Fruit fly (Drosophila melanogaster): ENCODE results near the gene CG9222.

CG9222 gene

dm6 chr2L:6082936-6083627 is 47.7 kb upstream of the CG9222 start:
- TF ChIP-seq CG32264 (GFP tag; optimal IDR thresholded peaks at IDR 0.05) (no peak), Rel (GFP tag; optimal IDR thresholded peaks at IDR 0.05) (no peak), Rel (tag; optimal IDR thresholded peaks at IDR 0.05) (peak; percentile 52), jim (GFP tag; optimal IDR thresholded peaks at IDR 0.05) (no peak), h (GFP tag; optimal IDR thresholded peaks at IDR 0.05) (peak; percentile 42), N (GFP tag; optimal IDR thresholded peaks at IDR 0.05) (no peak), Hr83 (GFP tag; optimal IDR thresholded peaks at IDR 0.05; ENCODE audit: poor library complexity, severe bottlenecking) (peak; percentile 34), CG9705 (GFP tag; optimal IDR thresholded peaks at IDR 0.05) (no peak), Hnf4 (GFP tag; optimal IDR thresholded peaks at IDR 0.05) (peak; percentile 15), pan (optimal IDR thresholded peaks at IDR 0.05) (no peak), sage (GFP tag; optimal IDR thresholded peaks at IDR 0.05) (no peak), Mio (GFP tag; optimal IDR thresholded peaks at IDR 0.05) (no peak), psq (GFP tag; optimal IDR thresholded peaks at IDR 0.05) (peak; percentile 35), brk (GFP tag; optimal IDR thresholded peaks at IDR 0.05) (peak; percentile 2), rgr (GFP tag; optimal IDR thresholded peaks at IDR 0.05) (peak; percentile 27), woc (GFP tag; optimal IDR thresholded peaks at IDR 0.05) (no peak), tai (GFP tag; optimal IDR thresholded peaks at IDR 0.05) (no peak), dmrt93B (GFP tag; optimal IDR thresholded peaks at IDR 0.05) (no peak), OdsH (GFP tag; optimal IDR thresholded peaks at IDR 0.05) (peak; percentile 29), lola (GFP tag; optimal IDR thresholded peaks at IDR 0.05) (no peak), Dif (GFP tag; optimal IDR thresholded peaks at IDR 0.05; ENCODE audit: partially characterized antibody) (peak; percentile 52), Hr78 (GFP tag; optimal IDR thresholded peaks at IDR 0.05) (no peak), Jra (GFP tag; optimal IDR thresholded peaks at IDR 0.05) (peak; percentile 49), Sp1 (GFP tag; optimal IDR thresholded peaks at IDR 0.05) (peak; percentile 16), Vsx2 (GFP tag; optimal IDR thresholded peaks at IDR 0.05; ENCODE audit: partially characterized antibody) (peak; percentile 30), br (GFP tag; optimal IDR thresholded peaks at IDR 0.05) (peak; percentile 57), Dfd (GFP tag; optimal IDR thresholded peaks at IDR 0.05) (no peak), dsf (GFP tag; optimal IDR thresholded peaks at IDR 0.05; ENCODE audit: borderline replicate concordance) (no peak), sv (GFP tag; optimal IDR thresholded peaks at IDR 0.05) (no peak), CrebA (GFP tag; optimal IDR thresholded peaks at IDR 0.05; ENCODE audit: borderline replicate concordance) (peak; percentile 62)

- TF ChIP-seq Sp1 (GFP tag; optimal IDR thresholded peaks at IDR 0.05) (no peak), jim (GFP tag; optimal IDR thresholded peaks at IDR 0.05) (no peak), Rel (GFP tag; optimal IDR thresholded peaks at IDR 0.05) (no peak), Rel (tag; optimal IDR thresholded peaks at IDR 0.05) (peak; percentile 49), Jra (GFP tag; optimal IDR thresholded peaks at IDR 0.05) (no peak), Mio (GFP tag; optimal IDR thresholded peaks at IDR 0.05) (no peak), Dfd (GFP tag; optimal IDR thresholded peaks at IDR 0.05) (no peak), CG9705 (GFP tag; optimal IDR thresholded peaks at IDR 0.05) (no peak), Hr78 (GFP tag; optimal IDR thresholded peaks at IDR 0.05) (no peak), CrebA (GFP tag; optimal IDR thresholded peaks at IDR 0.05; ENCODE audit: borderline replicate concordance) (no peak), psq (GFP tag; optimal IDR thresholded peaks at IDR 0.05) (no peak), Vsx2 (GFP tag; optimal IDR thresholded peaks at IDR 0.05; ENCODE audit: partially characterized antibody) (no peak), OdsH (GFP tag; optimal IDR thresholded peaks at IDR 0.05) (no peak), Hr83 (GFP tag; optimal IDR thresholded peaks at IDR 0.05; ENCODE audit: poor library complexity, severe bottlenecking) (peak; percentile 3), N (GFP tag; optimal IDR thresholded peaks at IDR 0.05) (no peak), dsf (GFP tag; optimal IDR thresholded peaks at IDR 0.05; ENCODE audit: borderline replicate concordance) (no peak), CG32264 (GFP tag; optimal IDR thresholded peaks at IDR 0.05) (no peak), sage (GFP tag; optimal IDR thresholded peaks at IDR 0.05) (no peak), h (GFP tag; optimal IDR thresholded peaks at IDR 0.05) (peak; percentile 9)
These were observed 46.1 kb upstream of the CG9222 start for dm6 chr2L:6084694-6085093.

dm6 chr2L:6085733-6086317 is 45.0 kb upstream of the CG9222 start:
- TF ChIP-seq dsf (GFP tag; optimal IDR thresholded peaks at IDR 0.05; ENCODE audit: borderline replicate concordance): no peak
- TF ChIP-seq brk (GFP tag; optimal IDR thresholded peaks at IDR 0.05): peak; percentile 27
- no peak for TF ChIP-seq sv (GFP tag; optimal IDR thresholded peaks at IDR 0.05)
- no peak for TF ChIP-seq GATAd (GFP tag; optimal IDR thresholded peaks at IDR 0.05)
- TF ChIP-seq usp (GFP tag; optimal IDR thresholded peaks at IDR 0.05): no peak
- peak; percentile 42 for TF ChIP-seq CrebA (GFP tag; optimal IDR thresholded peaks at IDR 0.05; ENCODE audit: borderline replicate concordance)
- peak; percentile 22 for TF ChIP-seq HLH106 (tag; optimal IDR thresholded peaks at IDR 0.05)
- TF ChIP-seq tai (GFP tag; optimal IDR thresholded peaks at IDR 0.05): peak; percentile 43
- TF ChIP-seq rgr (GFP tag; optimal IDR thresholded peaks at IDR 0.05): no peak
- peak; percentile 52 for TF ChIP-seq Dif (GFP tag; optimal IDR thresholded peaks at IDR 0.05; ENCODE audit: partially characterized antibody)
- TF ChIP-seq Myc (optimal IDR thresholded peaks at IDR 0.05): no peak
- TF ChIP-seq psq (GFP tag; optimal IDR thresholded peaks at IDR 0.05): peak; percentile 48
- peak; percentile 52 for TF ChIP-seq Hr83 (GFP tag; optimal IDR thresholded peaks at IDR 0.05; ENCODE audit: poor library complexity, severe bottlenecking)
- no peak for TF ChIP-seq Mio (GFP tag; optimal IDR thresholded peaks at IDR 0.05)
- peak; percentile 66 for TF ChIP-seq Hnf4 (GFP tag; optimal IDR thresholded peaks at IDR 0.05)
- TF ChIP-seq Rel (GFP tag; optimal IDR thresholded peaks at IDR 0.05): peak; percentile 25
- TF ChIP-seq Rel (tag; optimal IDR thresholded peaks at IDR 0.05): peak; percentile 40
- no peak for TF ChIP-seq Dfd (GFP tag; optimal IDR thresholded peaks at IDR 0.05)
- peak; percentile 4 for TF ChIP-seq br (GFP tag; optimal IDR thresholded peaks at IDR 0.05)
- peak; percentile 51 for TF ChIP-seq h (GFP tag; optimal IDR thresholded peaks at IDR 0.05)
- TF ChIP-seq fru (GFP tag; optimal IDR thresholded peaks at IDR 0.05): peak; percentile 41
- TF ChIP-seq CG9705 (GFP tag; optimal IDR thresholded peaks at IDR 0.05): no peak
- no peak for TF ChIP-seq N (GFP tag; optimal IDR thresholded peaks at IDR 0.05)
- TF ChIP-seq OdsH (GFP tag; optimal IDR thresholded peaks at IDR 0.05): peak; percentile 49
- no peak for TF ChIP-seq lola (GFP tag; optimal IDR thresholded peaks at IDR 0.05)
- TF ChIP-seq woc (GFP tag; optimal IDR thresholded peaks at IDR 0.05): no peak
- no peak for TF ChIP-seq foxo (GFP tag; optimal IDR thresholded peaks at IDR 0.05)
- no peak for TF ChIP-seq dl (GFP tag; optimal IDR thresholded peaks at IDR 0.05; ENCODE audit: insufficient read depth in 1 of 2, partially characterized antibody in 2 of 2)
